Worm (Caenorhabditis elegans) whole organism, L4 larva: Measurements from ENCODE around the gene taf-10.

ENCODE experiments used
- F26F4.8 ChIP-seq: fragments of 200-800 bp; sonication (Bioruptor generic); conservative IDR thresholded peaks from 2 replicates; pipeline ENCODE4 v1.3.6; 2022; ENCODE audit warnings: missing genetic modification characterization, missing compliant biosample characterization
- F44E2.7 ChIP-seq: fragments of 200-800 bp; sonication (Bioruptor generic); IDR thresholded peaks from 2 replicates; pipeline ENCODE4 v2.1.2; 2022; ENCODE audit warnings: missing genetic modification characterization, missing compliant biosample characterization
- F49E8.2 ChIP-seq: sonication (generic microtip); optimal IDR thresholded peaks from 2 replicates; lab custom pipeline; 2016; ENCODE audit warnings: missing compliant biosample characterization, mild to moderate bottlenecking, missing genetic modification characterization, borderline replicate concordance
- R02D3.7 ChIP-seq: fragments of 150-350 bp; sonication (generic microtip); optimal IDR thresholded peaks from 3 replicates; lab custom pipeline; 2014; ENCODE audit warnings: missing biosample characterization, missing genetic modification characterization
- Y48G9A.11 ChIP-seq: fragments of 200-800 bp; sonication (Bioruptor generic); IDR thresholded peaks from 2 replicates; pipeline ENCODE4 v1.3.6; 2022; ENCODE audit warnings: missing genetic modification reagents, missing genetic modification characterization, missing compliant biosample characterization
- ZK337.2 ChIP-seq: fragments of 200-800 bp; sonication (Bioruptor generic); IDR thresholded peaks from 2 replicates; pipeline ENCODE4 v1.3.6; 2022; ENCODE audit warnings: missing genetic modification reagents, missing genetic modification characterization, missing compliant biosample characterization
- aha-1 ChIP-seq: fragments of 150-350 bp; peaks from one replicate; lab custom pipeline; 2014; ENCODE audit warnings: missing biosample characterization, missing genetic modification characterization
- ama-1 ChIP-seq: fragments of 150-350 bp; optimal IDR thresholded peaks from 2 replicates; lab custom pipeline; 2014; ENCODE audit warnings: inconsistent platforms, mixed read lengths
- attf-4 ChIP-seq: sonication (generic microtip); optimal IDR thresholded peaks from 3 replicates; lab custom pipeline; 2017; ENCODE audit warnings: missing biosample characterization, missing genetic modification characterization
- ceh-28 ChIP-seq: fragments of 150-350 bp; optimal IDR thresholded peaks from 2 replicates; lab custom pipeline; 2014; ENCODE audit warnings: missing biosample characterization, missing genetic modification reagents, missing genetic modification characterization
- daf-8 ChIP-seq: fragments of 200-800 bp; sonication (Bioruptor generic); IDR thresholded peaks from 2 replicates; pipeline ENCODE4 v1.3.6; 2022; ENCODE audit warnings: missing genetic modification characterization, missing compliant biosample characterization
- dmd-6 ChIP-seq: fragments of 200-800 bp; sonication (Bioruptor generic); IDR thresholded peaks from 2 replicates; pipeline ENCODE4 v1.3.6; 2022; ENCODE audit warnings: missing genetic modification reagents, missing genetic modification characterization, missing compliant biosample characterization
- dpl-1 ChIP-seq: fragments of 150-350 bp; optimal IDR thresholded peaks from 2 replicates; lab custom pipeline; 2014; ENCODE audit warnings: missing biosample characterization, missing genetic modification reagents, missing genetic modification characterization
- egl-43 ChIP-seq: fragments of 200-800 bp; sonication (Bioruptor generic); IDR thresholded peaks from 2 replicates; pipeline ENCODE4 v1.3.6; 2022; ENCODE audit warnings: missing genetic modification reagents, missing genetic modification characterization, missing compliant biosample characterization
- hlh-11 ChIP-seq: fragments of 200-800 bp; sonication (Bioruptor generic); optimal IDR thresholded peaks from 2 replicates; lab custom pipeline; 2018; ENCODE audit warnings: mild to moderate bottlenecking, missing genetic modification characterization, missing compliant biosample characterization
- jun-1 ChIP-seq: fragments of 150-350 bp; optimal IDR thresholded peaks from 2 replicates; lab custom pipeline; 2014; ENCODE audit warnings: missing biosample characterization, missing genetic modification reagents, missing genetic modification characterization
- lim-7 ChIP-seq: fragments of 200-800 bp; sonication (Bioruptor generic); IDR thresholded peaks from 2 replicates; pipeline ENCODE4 v1.3.6; 2022; ENCODE audit warnings: missing genetic modification characterization, missing compliant biosample characterization
- lin-38 ChIP-seq: fragments of 200-800 bp; sonication (Bioruptor generic); IDR thresholded peaks from 2 replicates; pipeline ENCODE4 v1.3.6; 2022; ENCODE audit warnings: missing genetic modification reagents, missing genetic modification characterization, missing compliant biosample characterization
- madf-5 ChIP-seq, 2 experiments: fragments of 200-800 bp; sonication (Bioruptor generic); IDR thresholded peaks; 2 replicates each; pipeline ENCODE4 v1.3.6; 2022; ENCODE audit warnings: missing compliant biosample characterization in 2 of 2, missing genetic modification characterization in 2 of 2
- mdt-29 ChIP-seq: fragments of 200-800 bp; sonication (Bioruptor generic); IDR thresholded peaks from 2 replicates; pipeline ENCODE4 v1.3.6; 2022; ENCODE audit warnings: missing genetic modification reagents, missing genetic modification characterization, missing compliant biosample characterization
- mxl-3 ChIP-seq: fragments of 200-800 bp; sonication (Bioruptor generic); optimal IDR thresholded peaks from 2 replicates; lab custom pipeline; 2018; ENCODE audit warnings: mild to moderate bottlenecking, missing genetic modification characterization, missing compliant biosample characterization
- nhr-10 ChIP-seq: fragments of 150-350 bp; optimal IDR thresholded peaks from 2 replicates; lab custom pipeline; 2014; ENCODE audit warnings: missing biosample characterization, missing genetic modification characterization
- nhr-237 ChIP-seq: sonication (generic microtip); optimal IDR thresholded peaks from 2 replicates; lab custom pipeline; 2017; ENCODE audit warnings: missing biosample characterization, missing genetic modification characterization
- nhr-25 ChIP-seq: sonication (generic microtip); optimal IDR thresholded peaks from 2 replicates; lab custom pipeline; 2017; ENCODE audit warnings: missing genetic modification characterization, mild to moderate bottlenecking, missing compliant biosample characterization, antibody characterized with exemption, moderate library complexity, borderline replicate concordance; ENCODE audit not compliant: insufficient read depth
- nhr-28 ChIP-seq: fragments of 150-350 bp; optimal IDR thresholded peaks from 2 replicates; lab custom pipeline; 2014; ENCODE audit warnings: missing biosample characterization, missing genetic modification characterization
- nhr-48 ChIP-seq: sonication (generic microtip); optimal IDR thresholded peaks from 2 replicates; lab custom pipeline; 2016; ENCODE audit warnings: mild to moderate bottlenecking, missing genetic modification characterization, missing compliant biosample characterization
- nhr-6 ChIP-seq: fragments of 150-350 bp; optimal IDR thresholded peaks from 2 replicates; lab custom pipeline; 2014; ENCODE audit warnings: missing biosample characterization, missing genetic modification characterization
- nhr-76 ChIP-seq: fragments of 150-350 bp; optimal IDR thresholded peaks from 2 replicates; lab custom pipeline; 2014; ENCODE audit warnings: missing biosample characterization, missing genetic modification characterization
- pha-4 ChIP-seq, 2 experiments: fragments of 150-350 bp in 1 of 2; fragments of 200-800 bp in 1 of 2; sonication (Bioruptor generic) in 1 of 2; IDR thresholded peaks in 1 of 2; optimal IDR thresholded peaks in 1 of 2; 2 replicates each; pipeline versions ENCODE4 v1.3.6 to Lab custom; 2014 to 2022; ENCODE audit warnings: missing genetic modification characterization in 2 of 2, missing genetic modification reagents in 2 of 2, missing biosample characterization in 1 of 2, missing compliant biosample characterization in 1 of 2
- pqm-1 ChIP-seq: sonication (generic microtip); optimal IDR thresholded peaks from 2 replicates; lab custom pipeline; 2017; ENCODE audit warnings: missing biosample characterization, missing genetic modification characterization
- set-16 ChIP-seq: fragments of 200-800 bp; sonication (Bioruptor generic); IDR thresholded peaks from 2 replicates; pipeline ENCODE4 v1.3.6; 2022; ENCODE audit warnings: missing genetic modification reagents, missing genetic modification characterization, missing compliant biosample characterization
- spr-1 ChIP-seq: sonication (generic microtip); optimal IDR thresholded peaks from 2 replicates; lab custom pipeline; 2016; ENCODE audit warnings: mild to moderate bottlenecking, missing genetic modification characterization, missing compliant biosample characterization
- spr-3 ChIP-seq: fragments of 200-800 bp; sonication (Bioruptor generic); optimal IDR thresholded peaks from 2 replicates; lab custom pipeline; 2018; ENCODE audit warnings: mild to moderate bottlenecking, missing genetic modification characterization, missing compliant biosample characterization
- unc-62 ChIP-seq, 3 experiments: fragments of 150-350 bp in 1 of 3; sonication (generic microtip); optimal IDR thresholded peaks in 2 of 3; peaks in 1 of 3; 1 replicate in 1 of 3; 2 replicates in 2 of 3; lab custom pipeline; 2014 to 2017; ENCODE audit warnings: missing biosample characterization in 3 of 3, missing genetic modification characterization in 3 of 3, missing genetic modification reagents in 3 of 3, missing genotype in 1 of 3
- vab-7 ChIP-seq: fragments of 200-800 bp; sonication (Bioruptor generic); IDR thresholded peaks from 2 replicates; pipeline ENCODE4 v1.3.6; 2022; ENCODE audit warnings: missing genetic modification reagents, missing genetic modification characterization, missing compliant biosample characterization
- zfp-3 ChIP-seq: fragments of 200-800 bp; sonication (Bioruptor generic); conservative IDR thresholded peaks from 2 replicates; pipeline ENCODE4 v1.3.6; 2022; ENCODE audit warnings: missing genetic modification reagents, missing genetic modification characterization, missing compliant biosample characterization
- zip-11 ChIP-seq: fragments of 200-800 bp; sonication (Bioruptor generic); IDR thresholded peaks from 2 replicates; pipeline ENCODE4 v1.3.6; 2022; ENCODE audit warnings: missing genetic modification characterization, missing compliant biosample characterization
- ztf-7 ChIP-seq: fragments of 150-350 bp; optimal IDR thresholded peaks from 2 replicates; lab custom pipeline; 2014; ENCODE audit warnings: missing biosample characterization, missing genetic modification characterization

Gene taf-10

DNA sequence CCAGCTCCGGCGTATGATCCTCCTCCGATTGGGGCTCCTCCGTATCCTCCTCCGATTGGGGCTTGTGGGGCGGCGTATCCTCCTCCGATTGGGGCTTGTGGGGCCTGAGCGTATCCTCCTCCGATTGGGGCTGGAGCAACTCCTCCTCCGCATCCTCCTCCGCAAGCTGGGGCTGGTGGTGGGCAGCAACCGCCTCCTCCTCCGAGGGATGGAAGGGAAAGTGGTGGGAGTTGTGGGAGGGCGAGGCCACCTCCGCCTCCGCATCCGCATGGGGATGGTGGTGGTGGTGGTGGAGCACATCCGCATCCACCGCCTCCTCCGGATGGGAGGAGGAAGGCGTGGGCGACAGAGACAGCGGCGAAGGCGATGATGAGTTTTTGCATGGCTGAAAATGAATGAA lies 39.0 kb upstream of the taf-10 start, which contains the start of gene F41F3.3 (continued):
- TF ChIP-seq F44E2.7 (GFP tag; lab: Robert Waterston, UW) = no peak
- no peak for TF ChIP-seq jun-1 (tag; lab: Kevin White, UChicago)

- TF ChIP-seq pqm-1 (no peak), mxl-3 (GFP tag; lab: Kevin White, UChicago) (peak; percentile 33)
- TF ChIP-seq, all 104 proteins: peak for 1
Measured at ce11 chrV:4648527-4648926, 38.4 kb upstream of the taf-10 start, which contains the start of gene F41F3.8. F41F3.8 (plus strand) TSS chrV:4648827.

DNA sequence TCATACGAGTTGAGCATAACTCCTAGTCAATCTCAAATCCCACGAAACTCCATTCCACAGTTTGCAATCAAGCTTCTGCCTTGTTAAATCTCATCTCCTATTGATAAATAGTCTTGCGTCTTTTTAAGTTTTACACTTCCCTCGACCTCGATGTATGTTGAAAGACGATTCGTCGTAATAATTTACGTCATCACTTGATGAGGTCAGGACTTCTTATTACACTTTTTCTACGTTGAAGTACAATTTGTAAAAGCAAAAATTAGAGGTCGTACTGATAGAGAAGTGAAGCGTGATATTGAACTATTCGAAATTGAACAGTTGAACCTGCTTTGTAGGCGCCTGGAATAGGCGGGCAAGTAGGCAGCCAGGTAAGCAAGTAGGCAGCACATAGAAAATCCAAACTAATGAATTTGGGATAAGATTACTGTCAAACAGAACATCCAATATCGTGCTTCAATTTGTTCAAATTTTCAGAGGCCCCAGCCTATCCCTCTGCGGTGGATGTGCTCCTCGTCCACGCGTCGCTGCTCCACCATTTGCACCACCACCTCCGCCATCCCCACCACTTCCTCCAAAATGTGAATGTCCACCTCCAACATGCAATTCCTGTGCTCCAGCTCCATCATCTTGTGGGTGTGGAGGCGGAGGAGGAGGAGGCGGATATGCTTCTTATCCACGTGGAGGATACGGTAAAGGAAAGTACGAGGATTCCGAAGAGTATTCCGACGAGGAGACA lies 37.1 kb upstream of the taf-10 start:
- TF ChIP-seq egl-43 (GFP tag; lab: Robert Waterston, UW) (peak; percentile 40; the same call in 1 of the 2 replicates), aha-1 (tag; lab: Kevin White, UChicago) (peak; percentile 50), madf-5 (GFP tag; IDR thresholded peaks at IDR 0.05; lab: Robert Waterston, UW) (no peak), set-16 (GFP tag; lab: Robert Waterston, UW) (peak; percentile 56)

ce11 chrV:4651480-4651879 lies 35.4 kb upstream of the taf-10 start:
- TF ChIP-seq ZK337.2 (GFP tag; lab: Robert Waterston, UW) (no peak), F49E8.2 (tag; lab: Kevin White, UChicago) (no peak), zfp-3 (GFP tag; lab: Robert Waterston, UW) (no peak), mdt-29 (no peak), pha-4 (GFP tag; IDR thresholded peaks at IDR 0.05; lab: Robert Waterston, UW) (no peak), pha-4 (tag; optimal IDR thresholded peaks at IDR 0.05; lab: Kevin White, UChicago) (no peak), spr-1 (tag; lab: Kevin White, UChicago) (peak; percentile 54), nhr-10 (tag; lab: Kevin White, UChicago) (no peak), hlh-11 (tag; lab: Kevin White, UChicago) (peak; percentile 58), R02D3.7 (tag; lab: Kevin White, UChicago) (no peak), aha-1 (tag; lab: Kevin White, UChicago) (peak; percentile 35), ztf-7 (no peak), nhr-237 (tag; lab: Kevin White, UChicago) (no peak), ama-1 (lab: Kevin White, UChicago) (no peak), spr-3 (peak; percentile 21), nhr-48 (peak; percentile 68), daf-8 (no peak), nhr-28 (tag; lab: Kevin White, UChicago) (peak; percentile 61), jun-1 (tag; lab: Kevin White, UChicago) (no peak), unc-62 (GFP tag; optimal IDR thresholded peaks at IDR 0.05 in 1 of 2; lab: Kevin White, UChicago) (peak in 1 of 2 experiments; percentile 5), unc-62 (tag; optimal IDR thresholded peaks at IDR 0.05; lab: Kevin White, UChicago) (no peak), nhr-76 (tag; lab: Kevin White, UChicago) (no peak), nhr-6 (tag; lab: Kevin White, UChicago) (no peak), nhr-25 (tag; lab: Kevin White, UChicago) (no peak), mxl-3 (GFP tag; lab: Kevin White, UChicago) (peak; percentile 70), ceh-28 (tag; lab: Kevin White, UChicago) (no peak), Y48G9A.11 (no peak), zip-11 (GFP tag; lab: Robert Waterston, UW) (no peak), F26F4.8 (GFP tag; lab: Robert Waterston, UW) (no peak), dmd-6 (GFP tag; lab: Robert Waterston, UW) (0 out of 2 replicates have a peak, but pooled peaks have one; percentile 12), dpl-1 (GFP tag; lab: Kevin White, UChicago) (peak; percentile 3), vab-7 (GFP tag; lab: Robert Waterston, UW) (no peak), attf-4 (tag; lab: Kevin White, UChicago) (no peak), lim-7 (no peak), lin-38 (GFP tag; lab: Robert Waterston, UW) (no peak; the same call in 1 of the 2 replicates)
